Fruit fly (Drosophila melanogaster): Measurements from ENCODE around the gene Cnep1r1.

The Cnep1r1 gene

DNA sequence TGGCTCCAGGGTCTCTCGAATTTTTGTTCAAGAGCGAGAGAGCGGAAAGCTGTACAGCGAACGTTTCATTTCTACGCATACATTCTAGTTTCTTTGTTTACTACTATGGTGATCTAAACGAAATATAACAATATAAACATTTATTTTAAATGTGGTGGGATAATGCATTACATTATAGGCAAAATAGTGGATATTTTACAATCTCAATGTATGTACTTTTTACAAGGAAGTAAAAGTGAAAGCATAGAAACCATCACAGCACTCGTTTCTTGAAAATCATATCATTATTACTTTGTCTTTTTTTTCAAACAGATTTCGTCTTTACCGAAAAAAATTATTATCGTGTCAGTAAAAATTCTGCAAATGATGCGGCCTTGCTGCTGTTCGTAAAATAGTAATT is at the start of gene Cnep1r1:
TSS of gene Cnep1r1 (plus strand) at position 301 of the 400 bp plus-strand sequence.
- TF ChIP-seq CrebA (GFP tag; optimal IDR thresholded peaks at IDR 0.05; ENCODE audit: borderline replicate concordance) (no peak), dsf (GFP tag; optimal IDR thresholded peaks at IDR 0.05; ENCODE audit: borderline replicate concordance) (no peak)

dm6 chrX:22917886-22918285 is 27.2 kb upstream of the Cnep1r1 start:
- TF ChIP-seq Hr78 (GFP tag; optimal IDR thresholded peaks at IDR 0.05) (no peak), sage (GFP tag; optimal IDR thresholded peaks at IDR 0.05) (no peak), fru (GFP tag; optimal IDR thresholded peaks at IDR 0.05) (no peak), dmrt93B (GFP tag; optimal IDR thresholded peaks at IDR 0.05) (no peak), h (GFP tag; optimal IDR thresholded peaks at IDR 0.05) (no peak), CG32264 (GFP tag; optimal IDR thresholded peaks at IDR 0.05) (no peak), GATAd (GFP tag; optimal IDR thresholded peaks at IDR 0.05) (no peak), Mio (GFP tag; optimal IDR thresholded peaks at IDR 0.05) (no peak), OdsH (GFP tag; optimal IDR thresholded peaks at IDR 0.05) (no peak), N (GFP tag; optimal IDR thresholded peaks at IDR 0.05) (no peak), jim (GFP tag; optimal IDR thresholded peaks at IDR 0.05) (no peak), rgr (GFP tag; optimal IDR thresholded peaks at IDR 0.05) (no peak), woc (GFP tag; optimal IDR thresholded peaks at IDR 0.05) (no peak), CrebA (GFP tag; optimal IDR thresholded peaks at IDR 0.05; ENCODE audit: borderline replicate concordance) (no peak)

- TF ChIP-seq HLH106 (tag; optimal IDR thresholded peaks at IDR 0.05) (no peak), OdsH (GFP tag; optimal IDR thresholded peaks at IDR 0.05) (no peak), tai (GFP tag; optimal IDR thresholded peaks at IDR 0.05) (no peak), fru (GFP tag; optimal IDR thresholded peaks at IDR 0.05) (no peak), usp (GFP tag; optimal IDR thresholded peaks at IDR 0.05) (no peak), Rel (GFP tag; optimal IDR thresholded peaks at IDR 0.05) (no peak), Rel (tag; optimal IDR thresholded peaks at IDR 0.05) (no peak), woc (GFP tag; optimal IDR thresholded peaks at IDR 0.05) (no peak), Mio (GFP tag; optimal IDR thresholded peaks at IDR 0.05) (no peak), CG9705 (GFP tag; optimal IDR thresholded peaks at IDR 0.05) (no peak), GATAd (GFP tag; optimal IDR thresholded peaks at IDR 0.05) (no peak), dmrt93B (GFP tag; optimal IDR thresholded peaks at IDR 0.05) (no peak), Sp1 (GFP tag; optimal IDR thresholded peaks at IDR 0.05) (no peak), rgr (GFP tag; optimal IDR thresholded peaks at IDR 0.05) (no peak), N (GFP tag; optimal IDR thresholded peaks at IDR 0.05) (no peak), Jra (GFP tag; optimal IDR thresholded peaks at IDR 0.05) (no peak), ey (GFP tag; optimal IDR thresholded peaks at IDR 0.05) (no peak), Dfd (GFP tag; optimal IDR thresholded peaks at IDR 0.05) (no peak), lola (GFP tag; optimal IDR thresholded peaks at IDR 0.05) (no peak), Vsx2 (GFP tag; optimal IDR thresholded peaks at IDR 0.05; ENCODE audit: partially characterized antibody) (no peak), jim (GFP tag; optimal IDR thresholded peaks at IDR 0.05) (no peak)
Measured at dm6 chrX:22959991-22960390, 14.9 kb downstream of the Cnep1r1 start, which contains the start of gene CG40486. TSS of gene CG40486 (minus strand) at chrX:22960091.

dm6 chrX:22962260-22962659 is 17.1 kb downstream of the Cnep1r1 start, which contains the start of gene CG40485:
TSS of gene CG40485 (minus strand) at chrX:22962360.
- TF ChIP-seq dl (GFP tag; optimal IDR thresholded peaks at IDR 0.05; ENCODE audit: insufficient read depth in 1 of 2, partially characterized antibody in 2 of 2): no peak
- no peak for TF ChIP-seq CG32264 (GFP tag; optimal IDR thresholded peaks at IDR 0.05)
- TF ChIP-seq woc (GFP tag; optimal IDR thresholded peaks at IDR 0.05): no peak
- TF ChIP-seq Myc (optimal IDR thresholded peaks at IDR 0.05): no peak
- TF ChIP-seq Jra (GFP tag; optimal IDR thresholded peaks at IDR 0.05): no peak
- TF ChIP-seq fru (GFP tag; optimal IDR thresholded peaks at IDR 0.05): no peak
- TF ChIP-seq usp (GFP tag; optimal IDR thresholded peaks at IDR 0.05): no peak
- no peak for TF ChIP-seq lola (GFP tag; optimal IDR thresholded peaks at IDR 0.05)
- no peak for TF ChIP-seq Abd-B (GFP tag; optimal IDR thresholded peaks at IDR 0.05)
- no peak for TF ChIP-seq N (GFP tag; optimal IDR thresholded peaks at IDR 0.05)
- no peak for TF ChIP-seq ey (GFP tag; optimal IDR thresholded peaks at IDR 0.05)
- TF ChIP-seq Hnf4 (GFP tag; optimal IDR thresholded peaks at IDR 0.05): no peak
- no peak for TF ChIP-seq HLH106 (tag; optimal IDR thresholded peaks at IDR 0.05)
- no peak for TF ChIP-seq psq (GFP tag; optimal IDR thresholded peaks at IDR 0.05)
- no peak for TF ChIP-seq tai (GFP tag; optimal IDR thresholded peaks at IDR 0.05)

dm6 chrX:22981508-22981907 is 36.4 kb downstream of the Cnep1r1 start:
- TF ChIP-seq tai (GFP tag; optimal IDR thresholded peaks at IDR 0.05) (no peak), sage (GFP tag; optimal IDR thresholded peaks at IDR 0.05) (no peak)
